Worm (Caenorhabditis elegans): ENCODE data around the gene col-20.
A peak's percentile ranks its signal among the peaks of the same experiment; 100 is the strongest.
"Not testable (repeated sequence)": the region's sequence is repeated elsewhere in the genome, so short reads cannot be mapped to it uniquely, and the experiment has no call there.

col-20 gene

DNA sequence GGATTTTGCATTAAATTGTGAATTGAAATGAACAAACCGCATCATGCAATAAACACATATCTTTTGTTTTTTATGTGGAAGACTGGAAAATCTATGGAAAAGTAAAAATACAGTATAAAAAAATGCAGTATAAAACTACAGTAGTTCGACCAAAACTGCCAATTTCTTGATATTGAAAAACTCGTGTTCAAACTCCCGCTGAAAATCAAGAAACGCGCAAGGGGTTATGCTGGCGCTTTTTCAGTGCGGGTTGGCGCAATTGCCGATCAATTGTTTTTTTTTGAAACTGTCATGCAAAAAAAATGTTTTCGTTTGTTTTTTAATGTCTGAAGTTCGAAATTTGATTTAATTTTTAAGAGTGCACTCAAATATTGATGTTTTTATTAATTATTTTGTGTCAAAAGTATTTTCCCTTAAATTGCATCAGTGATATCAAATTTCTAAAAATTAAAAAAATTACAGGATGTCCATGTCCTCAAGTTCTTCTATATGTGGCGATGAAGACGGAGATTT is 18.9 kb downstream of the col-20 start, which contains the start of gene dnj-9 (continued):
- no peak for TF ChIP-seq sdz-12 (GFP tag; optimal IDR thresholded peaks at IDR 0.05)
- TF ChIP-seq ces-1 (GFP tag; optimal IDR thresholded peaks at IDR 0.05): peak; percentile 52
- TF ChIP-seq lin-1 (GFP tag; IDR thresholded peaks at IDR 0.05): peak; percentile 89
- no peak for TF ChIP-seq madf-5 (GFP tag; IDR thresholded peaks at IDR 0.05)
- peak; percentile 89 for TF ChIP-seq pha-4 (GFP tag; IDR thresholded peaks at IDR 0.05)
- TF ChIP-seq pha-4 (tag; optimal IDR thresholded peaks at IDR 0.05): peak; percentile 94
- TF ChIP-seq ZK546.5 (tag; optimal IDR thresholded peaks at IDR 0.05): no peak
- TF ChIP-seq jun-1 (tag; optimal IDR thresholded peaks at IDR 0.05): peak; percentile 69
- peak; percentile 87 for TF ChIP-seq lin-29 (GFP tag; IDR thresholded peaks at IDR 0.05)
- TF ChIP-seq skn-1 (tag; optimal IDR thresholded peaks at IDR 0.05): no peak
- TF ChIP-seq ceh-28 (tag; optimal IDR thresholded peaks at IDR 0.05): no peak
- peak; percentile 94 for TF ChIP-seq spr-1 (tag; optimal IDR thresholded peaks at IDR 0.05)
- TF ChIP-seq egl-27 (tag; optimal IDR thresholded peaks at IDR 0.05): no peak
- peak; percentile 86; the same call in 1 of the 2 replicates for TF ChIP-seq tra-1 (GFP tag; IDR thresholded peaks at IDR 0.05)
- TF ChIP-seq mep-1 (tag; optimal IDR thresholded peaks at IDR 0.05): peak; percentile 96
- TF ChIP-seq unc-62 (GFP tag; optimal IDR thresholded peaks at IDR 0.05 in 1 of 2): peak in 1 of 2 experiments; percentile 98
- TF ChIP-seq unc-62 (tag; optimal IDR thresholded peaks at IDR 0.05): no peak
- TF ChIP-seq Y5F2A.4 (GFP tag; optimal IDR thresholded peaks at IDR 0.05): no peak
- TF ChIP-seq nhr-102 (tag; optimal IDR thresholded peaks at IDR 0.05): peak; percentile 97
- no peak for TF ChIP-seq lin-39 (tag; optimal IDR thresholded peaks at IDR 0.05)
- TF ChIP-seq gei-8 (GFP tag; optimal IDR thresholded peaks at IDR 0.05): no peak

DNA sequence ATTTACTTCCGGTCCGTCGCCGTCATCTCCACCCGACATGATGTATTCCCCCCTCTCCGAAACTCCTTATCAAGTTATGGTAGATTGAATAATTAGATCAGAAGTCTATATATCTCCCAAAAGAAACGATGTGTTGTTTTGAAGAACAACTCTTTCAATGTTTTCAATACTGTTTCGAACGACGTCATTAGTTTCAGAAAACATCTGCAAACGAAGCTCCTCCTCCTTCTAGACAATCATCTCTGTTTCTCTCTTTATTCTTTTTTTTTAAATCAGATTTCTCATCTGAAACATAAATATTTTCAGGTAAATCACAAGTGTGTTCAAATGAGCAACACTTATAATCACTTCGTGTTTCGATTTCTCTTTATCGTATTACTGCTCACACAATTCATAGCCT is 20.7 kb downstream of the col-20 start, which contains the start of gene T23B7.3:
Gene T23B7.3, plus strand, starts transcription at position 301 of the 400 bp plus-strand sequence.
- TF ChIP-seq cey-2 (tag; optimal IDR thresholded peaks at IDR 0.05; ENCODE audit: borderline replicate concordance, insufficient read depth) (no peak), D1046.2 (GFP tag; IDR thresholded peaks at IDR 0.05) (no peak), aha-1 (tag) (no peak), daf-16 (GFP tag; optimal IDR thresholded peaks at IDR 0.05) (no peak), daf-16 (tag; optimal IDR thresholded peaks at IDR 0.05) (no peak), nhr-41 (GFP tag; IDR thresholded peaks at IDR 0.05) (no peak), nhr-11 (tag; optimal IDR thresholded peaks at IDR 0.05) (no peak), madf-9 (GFP tag; conservative IDR thresholded peaks at IDR 0.05) (no peak)

DNA sequence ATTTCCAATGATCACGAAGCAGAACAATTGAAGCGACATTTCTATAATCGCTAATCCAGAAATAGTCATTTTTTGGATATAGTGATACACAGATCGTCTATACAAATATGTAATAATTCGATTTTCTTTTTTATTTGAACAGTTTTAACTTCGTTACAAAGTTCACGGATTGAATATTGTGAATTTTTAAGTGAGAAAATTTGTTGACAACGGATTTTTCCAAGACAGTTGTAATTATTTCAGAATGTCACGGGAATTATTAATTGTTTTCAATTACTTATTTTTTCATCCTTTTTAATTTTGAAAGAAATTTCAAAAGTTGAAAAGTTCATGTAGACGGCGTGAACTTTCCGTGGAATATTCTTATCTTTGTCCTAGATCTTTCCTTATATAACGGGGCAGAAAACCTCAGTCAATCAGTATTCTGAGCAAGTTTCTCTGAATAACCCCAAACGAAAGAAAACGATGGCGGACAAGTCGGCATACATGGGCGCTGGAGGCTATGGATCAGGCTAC is 28.4 kb downstream of the col-20 start, which contains the start of the genes T23B7.2 and nspd-4:
Gene T23B7.2, minus strand, starts transcription at position 101 of the 516 bp plus-strand sequence.
Gene nspd-4, plus strand, starts transcription at position 466 of the 516 bp plus-strand sequence.
- TF ChIP-seq ceh-44 (GFP tag; IDR thresholded peaks at IDR 0.05); nhr-102 (tag; optimal IDR thresholded peaks at IDR 0.05); nhr-6 (tag; optimal IDR thresholded peaks at IDR 0.05): not testable (repeated sequence)

DNA sequence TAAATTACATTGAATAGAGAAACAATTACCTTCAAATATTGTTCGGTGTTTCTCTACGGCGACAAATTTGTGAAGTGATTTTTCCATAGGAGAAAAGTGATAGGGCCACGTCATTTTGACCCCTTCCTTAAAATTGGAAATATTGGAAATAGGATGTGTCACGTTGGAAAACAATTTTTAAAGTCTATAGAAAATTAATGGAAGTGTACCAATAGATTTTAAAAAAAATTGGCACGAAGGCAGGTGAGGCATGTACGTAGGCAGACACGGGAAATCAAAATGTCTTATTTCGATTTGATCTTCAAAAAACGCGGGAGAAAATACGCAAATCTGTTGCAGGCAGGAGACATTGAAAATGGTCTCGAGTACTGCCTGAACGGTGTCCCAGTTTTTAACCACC is 32.9 kb downstream of the col-20 start, which contains the start of gene C33F10.12:
Gene C33F10.12, minus strand, starts transcription at position 101 of the 400 bp plus-strand sequence.
- no peak for TF ChIP-seq aly-2 (tag; optimal IDR thresholded peaks at IDR 0.05)
- no peak for TF ChIP-seq R02D3.7 (tag; optimal IDR thresholded peaks at IDR 0.05)
- TF ChIP-seq ztf-11 (tag; optimal IDR thresholded peaks at IDR 0.05): no peak
- no peak for TF ChIP-seq dmd-9 (GFP tag; IDR thresholded peaks at IDR 0.05)
- TF ChIP-seq dmd-8 (GFP tag; IDR thresholded peaks at IDR 0.05): no peak
- TF ChIP-seq hmg-1.1 (GFP tag; IDR thresholded peaks at IDR 0.05): no peak
- no peak for TF ChIP-seq lin-15B (tag; optimal IDR thresholded peaks at IDR 0.05)
- TF ChIP-seq F26F4.8 (GFP tag; conservative IDR thresholded peaks at IDR 0.05): no peak
- no peak for TF ChIP-seq skn-1 (tag; optimal IDR thresholded peaks at IDR 0.05)
- TF ChIP-seq nhr-77 (tag; optimal IDR thresholded peaks at IDR 0.05): no peak
- no peak for TF ChIP-seq hlh-30 (tag; optimal IDR thresholded peaks at IDR 0.05; ENCODE audit: insufficient read depth)
- TF ChIP-seq Y105C5A.15 (GFP tag; IDR thresholded peaks at IDR 0.05): no peak
- TF ChIP-seq mxl-2 (GFP tag; conservative IDR thresholded peaks at IDR 0.05): no peak
- TF ChIP-seq sdz-12 (GFP tag; optimal IDR thresholded peaks at IDR 0.05): no peak
- TF ChIP-seq ceh-20 (GFP tag; IDR thresholded peaks at IDR 0.05): no peak
